Fruit fly (Drosophila melanogaster): ENCODE measurements around the gene CG13295.

CG13295 gene

dm6 chr3L:6094697-6095096 lies 19.7 kb upstream of the CG13295 start, which contains the start of the genes CG10467 and loj (continued):
- no peak for TF ChIP-seq pan (optimal IDR thresholded peaks at IDR 0.05)
- peak in 1 of 2 experiments; percentile 96 for TF ChIP-seq pan (GFP tag; optimal IDR thresholded peaks at IDR 0.05 in 1 of 2, IDR thresholded peaks at IDR 0.05 in 1 of 2)
- TF ChIP-seq ewg (GFP tag; optimal IDR thresholded peaks at IDR 0.05), result peak; percentile 90
- TF ChIP-seq ftz-f1 (GFP tag; optimal IDR thresholded peaks at IDR 0.05), result no peak
- peak; percentile 65 for TF ChIP-seq CG1792 (GFP tag; optimal IDR thresholded peaks at IDR 0.05)
- peak; percentile 82 for TF ChIP-seq pnt (GFP tag; optimal IDR thresholded peaks at IDR 0.05)
- TF ChIP-seq esg (GFP tag; conservative IDR thresholded peaks at IDR 0.05), result peak; percentile 98
- TF ChIP-seq en (GFP tag; optimal IDR thresholded peaks at IDR 0.05), result peak; percentile 44
- peak; percentile 99 for TF ChIP-seq Ptx1 (GFP tag; IDR thresholded peaks at IDR 0.05)
- TF ChIP-seq grau (tag; optimal IDR thresholded peaks at IDR 0.05), result peak; percentile 95
- peak; percentile 95 for TF ChIP-seq wor (GFP tag; IDR thresholded peaks at IDR 0.05)
- TF ChIP-seq twi (tag; optimal IDR thresholded peaks at IDR 0.05), result peak; percentile 94
- peak; percentile 59 for TF ChIP-seq CG33213 (GFP tag; optimal IDR thresholded peaks at IDR 0.05)
- TF ChIP-seq Dad (GFP tag; optimal IDR thresholded peaks at IDR 0.05), result peak; percentile 73
- peak; percentile 89 for TF ChIP-seq CG8388 (GFP tag; optimal IDR thresholded peaks at IDR 0.05)
- TF ChIP-seq onecut (GFP tag; IDR thresholded peaks at IDR 0.05), result peak; percentile 82
- TF ChIP-seq Hr51 (GFP tag; optimal IDR thresholded peaks at IDR 0.05), result peak; percentile 91 to 95
- peak; percentile 59 for TF ChIP-seq Bgb (GFP tag; IDR thresholded peaks at IDR 0.05; ENCODE audit: partially characterized antibody)
- peak; percentile 98 for TF ChIP-seq CG32532 (GFP tag; IDR thresholded peaks at IDR 0.05)
- TF ChIP-seq NC2α (GFP tag; optimal IDR thresholded peaks at IDR 0.05), result no peak
- TF ChIP-seq br (optimal IDR thresholded peaks at IDR 0.05), result no peak
- TF ChIP-seq Meics (GFP tag; optimal IDR thresholded peaks at IDR 0.05), result peak; percentile 92
- TF ChIP-seq toy (GFP tag; IDR thresholded peaks at IDR 0.05), result peak; percentile 90
- TF ChIP-seq GATAe (GFP tag; conservative IDR thresholded peaks at IDR 0.05), result peak; percentile 92
- peak; percentile 79 for TF ChIP-seq CG9876 (GFP tag; optimal IDR thresholded peaks at IDR 0.05)
- TF ChIP-seq Doc2 (GFP tag; IDR thresholded peaks at IDR 0.05), result peak; percentile 88
- TF ChIP-seq CG3281 (GFP tag; optimal IDR thresholded peaks at IDR 0.05), result peak; percentile 91
- peak; percentile 84 for TF ChIP-seq Dip3 (GFP tag; optimal IDR thresholded peaks at IDR 0.05)
- TF ChIP-seq CG17802 (tag; optimal IDR thresholded peaks at IDR 0.05), result peak; percentile 84
- TF ChIP-seq CG18476 (GFP tag; optimal IDR thresholded peaks at IDR 0.05), result peak; percentile 83
- no peak for TF ChIP-seq zf30C (GFP tag; optimal IDR thresholded peaks at IDR 0.05)
- TF ChIP-seq CG16813 (GFP tag; IDR thresholded peaks at IDR 0.05; ENCODE audit: partially characterized antibody), result peak; percentile 75
- peak; percentile 76 for TF ChIP-seq CG17912 (GFP tag; optimal IDR thresholded peaks at IDR 0.05)
- peak; percentile 97 for TF ChIP-seq CG11093 (GFP tag; IDR thresholded peaks at IDR 0.05)
- peak; percentile 96 for TF ChIP-seq CG9727 (GFP tag; optimal IDR thresholded peaks at IDR 0.05)
- peak; percentile 98 for TF ChIP-seq Ssrp (tag; optimal IDR thresholded peaks at IDR 0.05)
- peak; percentile 96 for TF ChIP-seq B-H1 (GFP tag; IDR thresholded peaks at IDR 0.05)
- peak; percentile 97 for TF ChIP-seq Xrp1 (GFP tag; IDR thresholded peaks at IDR 0.05)
- no peak for TF ChIP-seq Neu2 (GFP tag; optimal IDR thresholded peaks at IDR 0.05; ENCODE audit: borderline replicate concordance)
- TF ChIP-seq CG1024 (GFP tag; IDR thresholded peaks at IDR 0.05), result peak; percentile 91
- peak; percentile 98 for TF ChIP-seq CG4404 (GFP tag; IDR thresholded peaks at IDR 0.05)
- TF ChIP-seq CG32767 (GFP tag; IDR thresholded peaks at IDR 0.05), result peak; percentile 93
- peak; percentile 98 for TF ChIP-seq nmo (GFP tag; optimal IDR thresholded peaks at IDR 0.05)
- TF ChIP-seq Dek (tag; optimal IDR thresholded peaks at IDR 0.05), result peak; percentile 93
- TF ChIP-seq CG12219 (GFP tag; optimal IDR thresholded peaks at IDR 0.05), result peak; percentile 73
- TF ChIP-seq eyg (GFP tag; optimal IDR thresholded peaks at IDR 0.05), result no peak
- peak; percentile 98 for TF ChIP-seq dysf (GFP tag; IDR thresholded peaks at IDR 0.05)
- peak in 1 of 2 experiments; percentile 62 for TF ChIP-seq tll (GFP tag; optimal IDR thresholded peaks at IDR 0.05)
- TF ChIP-seq Stat92E (GFP tag; optimal IDR thresholded peaks at IDR 0.05), result peak in 1 of 3 experiments; percentile 86
- TF ChIP-seq CG5245 (GFP tag; optimal IDR thresholded peaks at IDR 0.05), result peak; percentile 93
- peak; percentile 96 for TF ChIP-seq unpg (GFP tag; optimal IDR thresholded peaks at IDR 0.05)
